Fruit fly (Drosophila melanogaster) whole organism, pupa: ENCODE results near the gene CG9609.

Experiments
- CG10348 ChIP-seq: fragments of 200-800 bp; sonication (Bioruptor generic); IDR thresholded peaks from 2 replicates; pipeline ENCODE4 v1.3.6; 2022; ENCODE audit warnings: missing biosample characterization, missing genetic modification characterization
- CG12605 ChIP-seq: fragments of 200-800 bp; sonication (Bioruptor generic); IDR thresholded peaks from 2 replicates; pipeline ENCODE4 v1.3.6; 2022; ENCODE audit warnings: missing biosample characterization, missing genetic modification characterization
- CG17806 ChIP-seq: fragments of 200-800 bp; sonication (Bioruptor generic); optimal IDR thresholded peaks from 2 replicates; lab custom pipeline; 2018; ENCODE audit warnings: missing biosample characterization, mild to moderate bottlenecking, missing genetic modification characterization, moderate library complexity
- CG9948 ChIP-seq: fragments of 200-800 bp; sonication (Bioruptor generic); optimal IDR thresholded peaks from 2 replicates; lab custom pipeline; 2018; ENCODE audit warnings: missing biosample characterization, mild to moderate bottlenecking, missing genetic modification characterization, moderate library complexity
- fd96Ca ChIP-seq: fragments of 200-800 bp; sonication (Bioruptor generic); IDR thresholded peaks from 3 replicates; pipeline ENCODE4 v1.3.6; 2022; ENCODE audit warnings: missing biosample characterization, missing genetic modification characterization
- gl ChIP-seq: fragments of 200-800 bp; sonication (Bioruptor generic); optimal IDR thresholded peaks from 2 replicates; lab custom pipeline; 2018; ENCODE audit warnings: missing biosample characterization, mild to moderate bottlenecking, missing genetic modification characterization
- rn ChIP-seq: fragments of 200-800 bp; sonication (Bioruptor generic); IDR thresholded peaks from 2 replicates; pipeline ENCODE4 v1.3.6; 2022; ENCODE audit warnings: missing biosample characterization, missing genetic modification characterization

DNA sequence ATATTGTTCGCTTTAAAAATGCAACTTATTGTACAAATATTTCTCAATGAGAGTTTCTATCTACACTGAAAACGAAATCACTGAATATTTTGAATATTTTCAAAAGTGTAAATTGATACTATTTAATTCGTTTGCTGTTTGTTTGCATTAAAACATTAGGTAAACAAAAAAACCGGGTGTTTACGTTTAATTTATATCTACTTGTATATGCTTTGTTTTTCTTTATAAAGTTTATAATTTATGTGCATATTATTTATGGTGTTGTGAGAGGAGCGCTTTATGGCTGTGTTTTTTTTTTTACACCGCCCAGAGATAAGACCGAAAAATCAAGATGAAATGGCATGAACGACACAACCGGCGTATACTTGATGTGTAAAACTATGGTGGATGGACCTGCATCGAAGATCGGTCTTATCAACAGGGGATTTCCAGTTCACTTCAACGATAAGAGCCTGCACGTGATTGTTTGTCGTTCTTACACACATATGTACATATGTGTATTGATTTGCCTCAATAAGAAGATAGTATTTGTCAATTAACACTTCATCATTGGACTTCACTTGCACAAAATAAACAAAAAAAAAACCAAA, 42.7 kb upstream of the CG9609 start:
- peak; percentile 48 for TF ChIP-seq CG17806 (tag; lab: Kevin White, UChicago)
- TF ChIP-seq CG10348 (GFP tag; lab: Robert Waterston, UW) = no peak
- TF ChIP-seq gl (tag; lab: Kevin White, UChicago) = no peak
- TF ChIP-seq CG9948 (tag; lab: Kevin White, UChicago) = peak; percentile 46
- no peak for TF ChIP-seq CG12605 (GFP tag; lab: Robert Waterston, UW)
- TF ChIP-seq rn (GFP tag; lab: Robert Waterston, UW) = no peak
- no peak for TF ChIP-seq fd96Ca (GFP tag; lab: Robert Waterston, UW)
